Worm (Caenorhabditis elegans) whole organism, mixed stage, embryonic: ENCODE data around the gene C36C5.14.

Experiments used
- bed-3 ChIP-seq: fragments of 200-800 bp; sonication (Bioruptor generic); optimal IDR thresholded peaks from 3 replicates; lab custom pipeline; 2018; ENCODE audit warnings: mild to moderate bottlenecking, missing genetic modification characterization, moderate library complexity, missing compliant biosample characterization
- blmp-1 ChIP-seq: fragments of 150-350 bp; optimal IDR thresholded peaks from 2 replicates; lab custom pipeline; 2014; ENCODE audit warnings: missing biosample characterization, missing genetic modification characterization
- ceh-39 ChIP-seq: fragments of 150-350 bp; optimal IDR thresholded peaks from 2 replicates; lab custom pipeline; 2014; ENCODE audit warnings: missing biosample characterization, missing genetic modification characterization
- ceh-43 ChIP-seq: fragments of 200-800 bp; sonication (Bioruptor generic); optimal IDR thresholded peaks from 2 replicates; lab custom pipeline; 2018; ENCODE audit warnings: mild to moderate bottlenecking, missing genetic modification characterization, moderate library complexity, missing compliant biosample characterization
- ces-1 ChIP-seq: fragments of 150-350 bp; optimal IDR thresholded peaks from 2 replicates; lab custom pipeline; 2014; ENCODE audit warnings: missing biosample characterization, missing genetic modification reagents, missing genetic modification characterization
- cnd-1 ChIP-seq: fragments of 200-800 bp; sonication (Bioruptor generic); optimal IDR thresholded peaks from 2 replicates; lab custom pipeline; 2018; ENCODE audit warnings: mild to moderate bottlenecking, missing genetic modification characterization, missing compliant biosample characterization
- drap-1 ChIP-seq: fragments of 200-800 bp; sonication (Bioruptor generic); optimal IDR thresholded peaks from 3 replicates; lab custom pipeline; 2018; ENCODE audit warnings: mild to moderate bottlenecking, missing genetic modification characterization, missing compliant biosample characterization
- elt-1 ChIP-seq: sonication (generic microtip); optimal IDR thresholded peaks from 2 replicates; lab custom pipeline; 2017; ENCODE audit warnings: missing genetic modification characterization, mild to moderate bottlenecking, missing compliant biosample characterization, antibody characterized with exemption, moderate library complexity, borderline replicate concordance; ENCODE audit not compliant: insufficient read depth
- flh-1 ChIP-seq: fragments of 200-800 bp; sonication (Bioruptor generic); optimal IDR thresholded peaks from 2 replicates; lab custom pipeline; 2018; ENCODE audit warnings: mild to moderate bottlenecking, missing genetic modification characterization, moderate library complexity, missing compliant biosample characterization
- hlh-1 ChIP-seq: fragments of 150-350 bp; optimal IDR thresholded peaks from 2 replicates; lab custom pipeline; 2014; ENCODE audit warnings: missing biosample characterization, missing genetic modification reagents, missing genetic modification characterization
- lin-13 ChIP-seq: fragments of 150-350 bp; optimal IDR thresholded peaks from 2 replicates; lab custom pipeline; 2014; ENCODE audit warnings: missing biosample characterization, missing genetic modification characterization
- lin-32 ChIP-seq: fragments of 200-800 bp; sonication (Bioruptor generic); optimal IDR thresholded peaks from 2 replicates; lab custom pipeline; 2018; ENCODE audit warnings: mild to moderate bottlenecking, missing genetic modification characterization, missing compliant biosample characterization
- mab-5 ChIP-seq: fragments of 150-350 bp; optimal IDR thresholded peaks from 2 replicates; lab custom pipeline; 2014; ENCODE audit warnings: missing biosample characterization, missing genetic modification characterization
- mep-1 ChIP-seq: fragments of 150-350 bp; optimal IDR thresholded peaks from 2 replicates; lab custom pipeline; 2017; ENCODE audit warnings: missing biosample characterization, missing genetic modification reagents, missing genetic modification characterization, inconsistent platforms
- mls-2 ChIP-seq: sonication (generic microtip); optimal IDR thresholded peaks from 2 replicates; lab custom pipeline; 2016; ENCODE audit warnings: mild to moderate bottlenecking, missing genetic modification characterization, moderate library complexity, missing compliant biosample characterization
- nhr-12 ChIP-seq: fragments of 150-350 bp; optimal IDR thresholded peaks from 2 replicates; lab custom pipeline; 2014; ENCODE audit warnings: missing biosample characterization, missing genetic modification characterization
- nhr-237 ChIP-seq: fragments of 150-350 bp; optimal IDR thresholded peaks from 2 replicates; lab custom pipeline; 2014; ENCODE audit warnings: missing biosample characterization, missing genetic modification characterization
- nhr-28 ChIP-seq: fragments of 150-350 bp; optimal IDR thresholded peaks from 2 replicates; lab custom pipeline; 2014; ENCODE audit warnings: missing biosample characterization, missing genetic modification characterization
- nhr-76 ChIP-seq: sonication (generic microtip); optimal IDR thresholded peaks from 2 replicates; lab custom pipeline; 2017; ENCODE audit warnings: missing biosample characterization, missing genetic modification characterization
- pha-4 ChIP-seq: fragments of 150-350 bp; optimal IDR thresholded peaks from 2 replicates; lab custom pipeline; 2018; ENCODE audit warnings: missing biosample characterization, missing genetic modification reagents, missing genetic modification characterization
- snpc-4 ChIP-seq: fragments of 150-350 bp; optimal IDR thresholded peaks from 2 replicates; lab custom pipeline; 2014; ENCODE audit warnings: missing biosample characterization, missing genetic modification characterization
- sptf-1 ChIP-seq: sonication (generic microtip); optimal IDR thresholded peaks from 2 replicates; lab custom pipeline; 2017; ENCODE audit warnings: mild to moderate bottlenecking, missing genetic modification characterization, moderate library complexity, missing compliant biosample characterization
- unc-120 ChIP-seq: sonication (generic microtip); optimal IDR thresholded peaks from 2 replicates; lab custom pipeline; 2017; ENCODE audit warnings: missing genetic modification characterization, missing compliant biosample characterization; ENCODE audit not compliant: poor library complexity, severe bottlenecking
- unc-39 ChIP-seq: fragments of 150-350 bp; optimal IDR thresholded peaks from 2 replicates; lab custom pipeline; 2014; ENCODE audit warnings: missing biosample characterization, missing genetic modification characterization
- unc-62 ChIP-seq: fragments of 150-350 bp; optimal IDR thresholded peaks from 2 replicates; lab custom pipeline; 2014; ENCODE audit warnings: missing biosample characterization, missing genetic modification reagents, missing genetic modification characterization
- zip-8 ChIP-seq: fragments of 150-350 bp; optimal IDR thresholded peaks from 2 replicates; lab custom pipeline; 2014; ENCODE audit warnings: missing biosample characterization, missing genetic modification characterization
- ztf-11 ChIP-seq: fragments of 150-350 bp; optimal IDR thresholded peaks from 2 replicates; lab custom pipeline; 2014; ENCODE audit warnings: missing biosample characterization, missing genetic modification characterization

Gene C36C5.14

DNA sequence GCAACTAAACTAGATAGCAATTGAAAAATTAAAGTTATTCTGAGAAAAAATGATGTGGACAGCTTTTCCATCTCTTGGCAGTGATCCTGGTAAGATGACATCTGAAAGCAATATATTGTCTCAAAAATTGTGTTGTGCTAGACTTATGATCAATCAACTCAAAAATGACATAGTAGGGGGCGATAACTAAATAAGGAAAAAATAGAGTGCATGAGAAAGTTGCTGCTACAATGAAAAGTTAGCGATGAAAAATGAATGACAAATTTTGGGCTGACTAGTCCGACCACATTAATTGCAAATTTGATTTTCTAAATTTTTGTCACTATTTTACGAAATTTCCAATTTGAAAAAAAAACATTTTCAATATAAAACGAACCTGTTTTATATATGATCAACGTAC, 24.1 kb downstream of the C36C5.14 start, which contains the start of gene srab-9:
srab-9 (minus strand) TSS at position 101 of the 400 bp plus-strand sequence.
- TF ChIP-seq ceh-43 (GFP tag; lab: Kevin White, UChicago) (no peak), bed-3 (GFP tag; lab: Kevin White, UChicago) (no peak), zip-8 (no peak), mep-1 (tag; lab: Kevin White, UChicago) (no peak)

DNA sequence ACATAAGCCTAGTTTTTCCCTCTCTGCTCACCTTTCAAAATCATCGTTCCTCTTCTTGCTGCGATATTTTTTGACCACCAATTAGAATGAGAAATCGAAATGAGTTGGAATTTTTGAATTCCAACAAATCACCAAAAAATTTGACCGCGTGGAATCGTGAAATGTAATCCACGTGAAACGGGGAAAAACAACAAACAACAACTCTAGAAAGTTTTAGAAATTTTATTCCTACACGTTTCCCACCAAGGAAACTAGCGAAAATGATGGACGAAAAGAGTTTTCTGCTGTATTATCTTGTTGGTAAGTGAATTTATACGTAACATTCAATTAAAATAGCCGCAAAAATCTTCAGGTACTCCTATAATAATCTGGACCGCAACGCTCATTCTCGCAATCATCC, 26.9 kb downstream of the C36C5.14 start, which contains the start of the genes irld-3 and F02C9.1:
irld-3 (minus strand) TSS at position 101 of the 400 bp plus-strand sequence.
F02C9.1 (plus strand) TSS at position 216 of the 400 bp plus-strand sequence.
- TF ChIP-seq drap-1 (GFP tag; lab: Kevin White, UChicago) (no peak), sptf-1 (tag; lab: Kevin White, UChicago) (no peak), ztf-11 (tag; lab: Kevin White, UChicago) (no peak), ceh-43 (GFP tag; lab: Kevin White, UChicago) (no peak), unc-62 (no peak), lin-32 (GFP tag; lab: Kevin White, UChicago) (no peak), nhr-12 (tag; lab: Kevin White, UChicago) (no peak), mab-5 (tag; lab: Kevin White, UChicago) (no peak), elt-1 (tag; lab: Kevin White, UChicago) (no peak), nhr-237 (tag; lab: Kevin White, UChicago) (no peak), mep-1 (tag; lab: Kevin White, UChicago) (no peak), ces-1 (GFP tag; lab: Kevin White, UChicago) (no peak), hlh-1 (no peak), snpc-4 (tag; lab: Kevin White, UChicago) (no peak), bed-3 (GFP tag; lab: Kevin White, UChicago) (no peak), unc-120 (no peak), flh-1 (GFP tag; lab: Kevin White, UChicago) (no peak)
- TF ChIP-seq, all 35 proteins: peak for 0

ce11 chrV:3133293-3133755, 32.0 kb downstream of the C36C5.14 start, which contains the start of gene F02C9.2:
Gene F02C9.2 (plus strand): TSS chrV:3133705.
- TF ChIP-seq mls-2 (tag; lab: Kevin White, UChicago) (no peak), ceh-39 (no peak)
- TF ChIP-seq, all 35 proteins: peak for 0

- no peak for TF ChIP-seq lin-13 (tag; lab: Kevin White, UChicago)
- no peak for TF ChIP-seq drap-1 (GFP tag; lab: Kevin White, UChicago)
- no peak for TF ChIP-seq nhr-76 (tag; lab: Kevin White, UChicago)
- TF ChIP-seq mls-2 (tag; lab: Kevin White, UChicago): peak; percentile 34
- no peak for TF ChIP-seq nhr-237 (tag; lab: Kevin White, UChicago)
Observed at ce11 chrV:3132116-3132515, 33.2 kb downstream of the C36C5.14 start.

- no peak for TF ChIP-seq pha-4 (tag; lab: Kevin White, UChicago)
- no peak for TF ChIP-seq mab-5 (tag; lab: Kevin White, UChicago)
- no peak for TF ChIP-seq nhr-28 (tag; lab: Kevin White, UChicago)
- TF ChIP-seq blmp-1 (tag; lab: Kevin White, UChicago): no peak
- TF ChIP-seq cnd-1: no peak
- TF ChIP-seq ztf-11 (tag; lab: Kevin White, UChicago): no peak
- TF ChIP-seq zip-8: no peak
- no peak for TF ChIP-seq unc-39 (tag; lab: Kevin White, UChicago)
- no peak for TF ChIP-seq lin-32 (GFP tag; lab: Kevin White, UChicago)
- TF ChIP-seq hlh-1: no peak
- no peak for TF ChIP-seq unc-62
Observed at ce11 chrV:3128803-3129202, 36.5 kb downstream of the C36C5.14 start, which contains the start of gene tat-6. Gene tat-6 (plus strand): TSS chrV:3129103.

DNA sequence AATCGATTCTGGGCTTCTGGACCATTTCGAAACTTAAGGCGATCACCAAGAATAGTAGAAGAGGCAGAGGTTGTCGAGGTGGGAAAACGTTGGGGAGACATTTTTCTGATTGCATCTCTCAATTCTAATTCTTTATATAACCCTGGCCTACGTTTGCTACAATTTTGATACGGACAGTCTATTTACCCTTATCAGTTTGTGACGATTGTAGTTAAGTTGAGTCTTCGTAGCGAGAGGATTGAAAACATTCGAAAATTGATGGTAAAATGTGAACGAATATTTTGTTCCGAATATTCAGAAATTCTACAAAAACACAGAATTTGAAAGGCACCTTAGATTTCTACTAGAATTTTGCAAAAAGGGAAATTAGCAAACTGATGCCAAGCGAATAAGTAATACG, 37.7 kb downstream of the C36C5.14 start, which contains the start of gene Y73C8C.10:
Y73C8C.10 (minus strand) TSS at position 101 of the 400 bp plus-strand sequence.
- no peak for TF ChIP-seq cnd-1
- no peak for TF ChIP-seq mep-1 (tag; lab: Kevin White, UChicago)
- TF ChIP-seq pha-4 (tag; lab: Kevin White, UChicago): no peak

DNA sequence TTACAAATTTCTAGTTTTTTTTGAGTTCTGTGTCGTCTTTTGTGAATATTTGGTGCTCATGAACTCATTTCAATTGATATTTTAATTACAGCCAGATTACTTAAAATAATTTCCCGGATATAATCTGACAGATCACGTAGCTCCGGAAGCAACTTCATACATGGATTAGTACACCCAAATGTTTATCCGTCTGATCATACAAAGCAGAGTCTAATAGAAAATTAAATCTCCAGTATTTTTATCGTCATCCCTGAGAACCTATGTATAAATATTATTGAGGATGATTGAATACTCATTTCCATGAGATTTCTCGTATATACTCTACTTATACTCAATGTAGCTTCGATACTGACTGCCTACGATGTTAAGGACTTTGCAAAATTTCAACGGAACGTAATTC, 40.4 kb downstream of the C36C5.14 start, which contains the start of gene Y73C8C.12:
Y73C8C.12 (plus strand) TSS at position 301 of the 400 bp plus-strand sequence.
- no peak for TF ChIP-seq lin-13 (tag; lab: Kevin White, UChicago)
- no peak for TF ChIP-seq flh-1 (GFP tag; lab: Kevin White, UChicago)
